Worm (Caenorhabditis elegans) whole organism, L2 larva: ENCODE measurements around the gene fbxb-79.
A peak's percentile ranks its signal among the peaks of the same experiment; 100 is the strongest.
"Not testable (repeated sequence)": the region's sequence is repeated elsewhere in the genome, so short reads cannot be mapped to it uniquely, and the experiment has no call there.

ENCODE experiments used
- C34F6.9 ChIP-seq: fragments of 150-350 bp; optimal IDR thresholded peaks from 2 replicates; lab custom pipeline; 2014; ENCODE audit warnings: missing biosample characterization, missing genetic modification characterization
- R02D3.7 ChIP-seq: fragments of 150-350 bp; optimal IDR thresholded peaks from 2 replicates; lab custom pipeline; 2014; ENCODE audit warnings: missing biosample characterization, missing genetic modification characterization
- Y55F3AM.14 ChIP-seq: fragments of 200-800 bp; sonication (Bioruptor generic); optimal IDR thresholded peaks from 2 replicates; lab custom pipeline; 2018; ENCODE audit warnings: mild to moderate bottlenecking, missing genetic modification characterization, missing compliant biosample characterization
- ZK546.5 ChIP-seq: sonication (generic microtip); optimal IDR thresholded peaks from 2 replicates; lab custom pipeline; 2017; ENCODE audit warnings: missing biosample characterization, missing genetic modification characterization
- alr-1 ChIP-seq: fragments of 150-350 bp; optimal IDR thresholded peaks from 2 replicates; lab custom pipeline; 2014; ENCODE audit warnings: missing biosample characterization, missing genetic modification characterization
- aly-2 ChIP-seq: fragments of 150-350 bp; optimal IDR thresholded peaks from 2 replicates; lab custom pipeline; 2014; ENCODE audit warnings: missing biosample characterization, missing genetic modification characterization
- ama-1 ChIP-seq: fragments of 150-350 bp; optimal IDR thresholded peaks from 2 replicates; lab custom pipeline; 2018; ENCODE audit warnings: inconsistent platforms
- blmp-1 ChIP-seq: sonication (generic microtip); optimal IDR thresholded peaks from 2 replicates; lab custom pipeline; 2017; ENCODE audit warnings: missing genetic modification characterization, mild to moderate bottlenecking, missing compliant biosample characterization, antibody characterized with exemption, moderate library complexity; ENCODE audit not compliant: insufficient read depth
- ceh-16 ChIP-seq: fragments of 150-350 bp; optimal IDR thresholded peaks from 2 replicates; lab custom pipeline; 2014; ENCODE audit warnings: missing biosample characterization, missing genetic modification characterization
- ceh-82 ChIP-seq: fragments of 150-350 bp; optimal IDR thresholded peaks from 2 replicates; lab custom pipeline; 2014; ENCODE audit warnings: missing biosample characterization, missing genetic modification characterization
- crh-2 ChIP-seq: sonication (generic microtip); optimal IDR thresholded peaks from 2 replicates; lab custom pipeline; 2017; ENCODE audit warnings: missing biosample characterization, missing genetic modification characterization
- dmd-4 ChIP-seq: sonication (generic microtip); optimal IDR thresholded peaks from 2 replicates; lab custom pipeline; 2017; ENCODE audit warnings: missing biosample characterization, missing genetic modification characterization
- egl-27 ChIP-seq: sonication (generic microtip); optimal IDR thresholded peaks from 3 replicates; lab custom pipeline; 2017; ENCODE audit warnings: missing biosample characterization, missing genetic modification reagents, missing genetic modification characterization
- elt-3 ChIP-seq: sonication (generic microtip); optimal IDR thresholded peaks from 2 replicates; lab custom pipeline; 2017; ENCODE audit warnings: missing biosample characterization, missing genetic modification characterization
- fos-1 ChIP-seq: fragments of 150-350 bp; optimal IDR thresholded peaks from 2 replicates; lab custom pipeline; 2014; ENCODE audit warnings: missing biosample characterization, missing genetic modification characterization
- gmeb-1 ChIP-seq: fragments of 150-350 bp; optimal IDR thresholded peaks from 2 replicates; lab custom pipeline; 2014; ENCODE audit warnings: missing biosample characterization, missing genetic modification characterization
- lin-11 ChIP-seq: fragments of 150-350 bp; sonication (generic microtip); optimal IDR thresholded peaks from 2 replicates; lab custom pipeline; 2014; ENCODE audit warnings: missing biosample characterization, missing genetic modification characterization, inconsistent platforms, mixed read lengths
- lin-13 ChIP-seq: fragments of 150-350 bp; optimal IDR thresholded peaks from 2 replicates; lab custom pipeline; 2014; ENCODE audit warnings: missing biosample characterization, missing genetic modification reagents, missing genetic modification characterization
- lin-39 ChIP-seq: fragments of 150-350 bp; optimal IDR thresholded peaks from 2 replicates; lab custom pipeline; 2014; ENCODE audit warnings: missing biosample characterization, missing genetic modification reagents, missing genetic modification characterization
- lsy-2 ChIP-seq, 2 experiments: fragments of 150-350 bp in 1 of 2; sonication (generic microtip) in 1 of 2; optimal IDR thresholded peaks; 2 replicates each; lab custom pipeline; 2014 to 2017; ENCODE audit warnings: missing biosample characterization in 2 of 2, missing genetic modification characterization in 2 of 2
- mab-5 ChIP-seq: fragments of 150-350 bp; optimal IDR thresholded peaks from 2 replicates; lab custom pipeline; 2014; ENCODE audit warnings: missing biosample characterization, missing genetic modification characterization
- mbf-1 ChIP-seq: sonication (generic microtip); optimal IDR thresholded peaks from 2 replicates; lab custom pipeline; 2017; ENCODE audit warnings: missing biosample characterization, missing genetic modification characterization
- mdl-1 ChIP-seq, 2 experiments: fragments of 150-350 bp in 1 of 2; sonication (generic microtip) in 1 of 2; optimal IDR thresholded peaks; 2 replicates each; lab custom pipeline; 2017; ENCODE audit warnings: missing biosample characterization in 2 of 2, missing genetic modification characterization in 2 of 2
- nhr-10 ChIP-seq: sonication (generic microtip); optimal IDR thresholded peaks from 2 replicates; lab custom pipeline; 2017; ENCODE audit warnings: missing biosample characterization, missing genetic modification characterization
- nhr-11 ChIP-seq: fragments of 150-350 bp; optimal IDR thresholded peaks from 2 replicates; lab custom pipeline; 2014; ENCODE audit warnings: missing biosample characterization, missing genetic modification characterization
- nhr-12 ChIP-seq: fragments of 150-350 bp; optimal IDR thresholded peaks from 2 replicates; lab custom pipeline; 2014; ENCODE audit warnings: missing biosample characterization, missing genetic modification characterization
- nhr-129 ChIP-seq: fragments of 150-350 bp; optimal IDR thresholded peaks from 2 replicates; lab custom pipeline; 2014; ENCODE audit warnings: missing biosample characterization, missing genetic modification characterization
- nhr-21 ChIP-seq: fragments of 150-350 bp; optimal IDR thresholded peaks from 2 replicates; lab custom pipeline; 2014; ENCODE audit warnings: missing biosample characterization, missing genetic modification characterization
- nhr-23 ChIP-seq: fragments of 150-350 bp; optimal IDR thresholded peaks from 2 replicates; lab custom pipeline; 2014; ENCODE audit warnings: missing biosample characterization, missing genetic modification reagents, missing genetic modification characterization
- nhr-25 ChIP-seq: fragments of 150-350 bp; sonication (generic microtip); optimal IDR thresholded peaks from 3 replicates; lab custom pipeline; 2014; ENCODE audit warnings: missing biosample characterization, missing genetic modification characterization
- nhr-6 ChIP-seq: fragments of 150-350 bp; optimal IDR thresholded peaks from 2 replicates; lab custom pipeline; 2014; ENCODE audit warnings: missing biosample characterization, missing genetic modification characterization
- nhr-77 ChIP-seq: fragments of 150-350 bp; optimal IDR thresholded peaks from 2 replicates; lab custom pipeline; 2014; ENCODE audit warnings: missing biosample characterization, missing genetic modification characterization
- peb-1 ChIP-seq: fragments of 150-350 bp; optimal IDR thresholded peaks from 2 replicates; lab custom pipeline; 2014; ENCODE audit warnings: missing biosample characterization, missing genetic modification characterization
- sem-4 ChIP-seq: fragments of 150-350 bp; optimal IDR thresholded peaks from 2 replicates; lab custom pipeline; 2014; ENCODE audit warnings: missing biosample characterization, missing genetic modification reagents, missing genetic modification characterization
- skn-1 ChIP-seq: sonication (generic microtip); optimal IDR thresholded peaks from 2 replicates; lab custom pipeline; 2017; ENCODE audit warnings: missing biosample characterization, missing genetic modification characterization
- sma-3 ChIP-seq: sonication (generic microtip); optimal IDR thresholded peaks from 2 replicates; lab custom pipeline; 2016; ENCODE audit warnings: missing genetic modification reagents, missing genetic modification characterization, missing compliant biosample characterization
- sma-9 ChIP-seq, 2 experiments: fragments of 150-350 bp in 1 of 2; sonication (generic microtip) in 1 of 2; optimal IDR thresholded peaks; 2 replicates each; lab custom pipeline; 2014 to 2016; ENCODE audit warnings: missing genetic modification characterization in 2 of 2, mild to moderate bottlenecking in 1 of 2, missing biosample characterization in 1 of 2, missing compliant biosample characterization in 1 of 2, missing genetic modification reagents in 1 of 2, moderate library complexity in 1 of 2
- snpc-4 ChIP-seq: fragments of 150-350 bp; optimal IDR thresholded peaks from 2 replicates; lab custom pipeline; 2014; ENCODE audit warnings: missing biosample characterization, missing genetic modification characterization
- unc-39 ChIP-seq: fragments of 150-350 bp; optimal IDR thresholded peaks from 2 replicates; lab custom pipeline; 2014; ENCODE audit warnings: missing biosample characterization, missing genetic modification characterization
- unc-55 ChIP-seq: fragments of 150-350 bp; sonication (generic microtip); optimal IDR thresholded peaks from 3 replicates; lab custom pipeline; 2014; ENCODE audit warnings: missing biosample characterization, missing genetic modification reagents, missing genetic modification characterization
- unc-62 ChIP-seq: fragments of 150-350 bp; optimal IDR thresholded peaks from 2 replicates; lab custom pipeline; 2014; ENCODE audit warnings: missing biosample characterization, missing genetic modification reagents, missing genetic modification characterization
- zag-1 ChIP-seq: fragments of 150-350 bp; optimal IDR thresholded peaks from 2 replicates; lab custom pipeline; 2014; ENCODE audit warnings: missing biosample characterization, missing genetic modification characterization
- ztf-1 ChIP-seq: fragments of 200-800 bp; sonication (Bioruptor generic); conservative IDR thresholded peaks from 2 replicates; pipeline ENCODE4 v1.3.6; 2022; ENCODE audit warnings: missing genetic modification characterization, missing compliant biosample characterization
- ztf-4 ChIP-seq: fragments of 150-350 bp; optimal IDR thresholded peaks from 2 replicates; lab custom pipeline; 2014; ENCODE audit warnings: missing biosample characterization, missing genetic modification characterization

Gene fbxb-79

DNA sequence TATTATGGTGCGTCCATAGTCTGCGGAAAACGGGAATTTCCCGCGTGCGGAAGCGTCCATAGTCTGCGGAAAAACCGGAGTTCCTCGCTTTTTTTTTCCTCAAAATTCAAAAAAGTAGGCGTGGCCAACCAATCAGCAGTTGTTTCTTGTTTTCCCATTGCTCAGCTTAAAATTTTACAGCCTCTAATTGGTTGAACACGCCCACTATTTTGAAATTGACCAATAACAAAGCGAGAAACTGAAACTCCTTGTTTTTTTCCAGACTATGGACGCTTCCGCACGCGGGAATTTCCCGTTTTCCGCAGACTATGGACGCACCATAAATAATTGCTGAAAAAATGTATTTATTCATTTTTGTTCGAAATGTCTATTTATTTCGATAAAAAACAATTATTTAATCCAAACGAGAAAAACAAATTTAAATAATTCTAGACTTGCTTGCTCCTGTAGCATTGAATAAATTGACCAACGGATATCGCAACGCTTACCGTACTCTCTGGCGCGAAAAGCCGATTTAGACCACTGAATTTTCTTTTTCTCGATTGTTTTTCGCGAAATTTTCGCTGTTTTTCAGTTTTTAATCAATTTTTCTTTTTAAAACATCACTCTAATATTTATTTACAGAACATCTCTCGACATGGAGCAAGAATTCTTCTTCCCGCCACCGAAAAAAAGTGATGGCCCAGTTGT, 34.7 kb downstream of the fbxb-79 start, which contains the start of gene C08F8.3:
C08F8.3 (plus strand) TSS at position 620 of the 690 bp plus-strand sequence.
- not testable (repeated sequence) for TF ChIP-seq sma-9 (GFP tag; optimal IDR thresholded peaks at IDR 0.05; lab: Kevin White, UChicago); sma-9 (tag; optimal IDR thresholded peaks at IDR 0.05; lab: Kevin White, UChicago); fos-1 (tag; lab: Kevin White, UChicago); C34F6.9 (tag; lab: Kevin White, UChicago)
- TF ChIP-seq, all 48 proteins: peak for 0; not testable (repeated sequence) for 48

DNA sequence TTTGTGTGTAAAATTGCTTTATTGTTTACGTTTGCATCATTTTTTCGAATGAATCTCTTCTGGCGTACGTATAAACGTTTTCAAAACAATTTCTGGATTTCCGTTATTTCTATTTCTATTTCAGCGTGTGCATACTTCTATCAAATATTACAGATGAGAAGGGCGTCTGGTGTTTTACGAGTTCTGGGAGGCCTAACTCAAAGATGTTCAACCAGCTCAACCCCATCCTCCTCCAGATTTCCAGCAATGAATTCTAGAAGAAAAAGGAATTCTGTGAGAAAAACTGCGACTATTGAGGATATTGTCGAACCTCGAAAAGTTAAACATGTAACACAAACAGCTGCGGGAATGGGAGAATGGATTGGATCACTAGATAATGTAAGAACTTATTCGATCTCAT, 38.5 kb downstream of the fbxb-79 start, which contains the start of gene C08F8.2:
C08F8.2 (plus strand) TSS at position 154 of the 400 bp plus-strand sequence.
- TF ChIP-seq mab-5 (tag; lab: Kevin White, UChicago) (no peak), nhr-6 (tag; lab: Kevin White, UChicago) (no peak), blmp-1 (tag; lab: Kevin White, UChicago) (no peak), lin-11 (tag; lab: Kevin White, UChicago) (no peak), fos-1 (tag; lab: Kevin White, UChicago) (no peak), C34F6.9 (tag; lab: Kevin White, UChicago) (no peak), nhr-77 (tag; lab: Kevin White, UChicago) (no peak), ama-1 (lab: Kevin White, UChicago) (peak; percentile 1), nhr-11 (no peak), lsy-2 (tag; optimal IDR thresholded peaks at IDR 0.05; lab: Kevin White, UChicago) (peak in 1 of 2 experiments; percentile 37)

DNA sequence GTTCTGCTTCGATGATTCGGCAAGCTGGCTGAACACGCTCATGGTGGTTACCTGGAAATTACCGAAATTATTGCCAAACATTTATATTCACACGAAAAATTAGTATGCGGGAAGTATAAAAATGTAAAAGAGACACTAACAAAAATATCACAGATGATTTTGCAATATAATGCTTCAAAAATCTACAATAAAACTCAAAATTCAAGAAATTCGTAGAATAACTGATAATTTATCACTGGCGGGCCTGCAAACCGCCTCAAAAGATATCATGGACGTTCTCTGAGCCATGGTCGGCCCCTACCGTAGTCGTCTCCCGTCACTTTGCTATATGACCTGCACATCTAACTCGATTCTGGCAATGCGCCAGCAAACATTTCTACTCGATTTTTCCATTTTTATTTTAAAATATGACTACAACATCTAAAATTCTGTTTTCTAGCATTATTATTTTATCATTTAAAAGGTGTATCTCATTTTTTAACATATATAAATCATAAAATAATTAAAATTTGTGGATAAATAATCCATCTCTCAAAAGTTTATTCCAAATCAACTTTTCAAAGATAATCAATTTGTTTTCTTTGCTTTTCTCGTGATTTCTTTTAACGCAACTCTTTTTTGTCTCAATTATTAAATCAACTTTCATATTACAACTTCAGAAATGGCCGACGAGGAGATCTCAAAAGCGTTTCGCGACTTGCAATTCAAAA, 39.7 kb downstream of the fbxb-79 start, which contains the start of the genes F01G4.6 and pfd-1:
F01G4.6 (minus strand) TSS at position 51 of the 710 bp plus-strand sequence.
pfd-1 (plus strand) TSS at position 660 of the 710 bp plus-strand sequence.
- TF ChIP-seq fos-1 (tag; lab: Kevin White, UChicago) (peak; percentile 81), lin-13 (GFP tag; lab: Kevin White, UChicago) (peak; percentile 96), nhr-10 (peak; percentile 69), skn-1 (tag; lab: Kevin White, UChicago) (peak; percentile 62), lin-39 (tag; lab: Kevin White, UChicago) (no peak), aly-2 (tag; lab: Kevin White, UChicago) (no peak), C34F6.9 (tag; lab: Kevin White, UChicago) (peak; percentile 93), ama-1 (lab: Kevin White, UChicago) (peak; percentile 36), ceh-16 (peak; percentile 31), egl-27 (tag; lab: Kevin White, UChicago) (peak; percentile 86), mdl-1 (tag; optimal IDR thresholded peaks at IDR 0.05; lab: Kevin White, UChicago) (peak; percentile 50 to 65), Y55F3AM.14 (peak; percentile 76), sma-3 (GFP tag; lab: Kevin White, UChicago) (peak; percentile 96), R02D3.7 (tag; lab: Kevin White, UChicago) (peak; percentile 53), crh-2 (tag; lab: Kevin White, UChicago) (peak; percentile 97), sma-9 (GFP tag; optimal IDR thresholded peaks at IDR 0.05; lab: Kevin White, UChicago) (peak; percentile 95), sma-9 (tag; optimal IDR thresholded peaks at IDR 0.05; lab: Kevin White, UChicago) (no peak), snpc-4 (tag; lab: Kevin White, UChicago) (peak; percentile 72), nhr-6 (tag; lab: Kevin White, UChicago) (peak; percentile 92), dmd-4 (no peak), ztf-4 (tag; lab: Kevin White, UChicago) (peak; percentile 94), zag-1 (peak; percentile 98), nhr-129 (tag; lab: Kevin White, UChicago) (peak; percentile 91), elt-3 (tag; lab: Kevin White, UChicago) (no peak), nhr-21 (tag; lab: Kevin White, UChicago) (peak; percentile 92), nhr-12 (tag; lab: Kevin White, UChicago) (no peak), unc-62 (GFP tag; lab: Kevin White, UChicago) (no peak), nhr-11 (no peak), ZK546.5 (tag; lab: Kevin White, UChicago) (peak; percentile 98), unc-39 (tag; lab: Kevin White, UChicago) (no peak), sem-4 (peak; percentile 92), peb-1 (tag; lab: Kevin White, UChicago) (no peak), alr-1 (tag; lab: Kevin White, UChicago) (no peak), nhr-23 (tag; lab: Kevin White, UChicago) (no peak), gmeb-1 (tag; lab: Kevin White, UChicago) (peak; percentile 91), lin-11 (tag; lab: Kevin White, UChicago) (peak; percentile 95), mab-5 (tag; lab: Kevin White, UChicago) (peak; percentile 73), mbf-1 (tag; lab: Kevin White, UChicago) (no peak), ceh-82 (peak; percentile 80), lsy-2 (tag; optimal IDR thresholded peaks at IDR 0.05; lab: Kevin White, UChicago) (peak; percentile 97 to 99), ztf-1 (no peak), unc-55 (peak; percentile 98), nhr-25 (tag; lab: Kevin White, UChicago) (peak; percentile 93)
